Worm (Caenorhabditis elegans) whole organism, late embryonic: Measurements from ENCODE around the gene W01D2.3.

ENCODE experiments used
- K02D7.2 ChIP-seq: sonication (generic microtip); optimal IDR thresholded peaks from 2 replicates; lab custom pipeline; 2017; ENCODE audit warnings: mild to moderate bottlenecking, missing genetic modification characterization, missing compliant biosample characterization
- K09A11.1 ChIP-seq: sonication (generic microtip); optimal IDR thresholded peaks from 2 replicates; lab custom pipeline; 2017; ENCODE audit warnings: antibody characterized with exemption, mild to moderate bottlenecking, missing genetic modification characterization, missing compliant biosample characterization; ENCODE audit not compliant: insufficient read depth
- ahr-1 ChIP-seq: sonication (generic microtip); optimal IDR thresholded peaks from 2 replicates; lab custom pipeline; 2016; ENCODE audit warnings: missing genetic modification characterization, missing compliant biosample characterization
- ceh-22 ChIP-seq: sonication (generic microtip); optimal IDR thresholded peaks from 2 replicates; lab custom pipeline; 2017; ENCODE audit warnings: missing biosample characterization, missing genetic modification characterization
- ceh-31 ChIP-seq: sonication (generic microtip); optimal IDR thresholded peaks from 2 replicates; lab custom pipeline; 2016; ENCODE audit warnings: missing genetic modification characterization, missing compliant biosample characterization
- elt-2 ChIP-seq: sonication (generic microtip); optimal IDR thresholded peaks from 2 replicates; lab custom pipeline; 2016; ENCODE audit warnings: missing genetic modification reagents, missing genetic modification characterization, missing compliant biosample characterization
- ets-4 ChIP-seq: sonication (generic microtip); optimal IDR thresholded peaks from 2 replicates; lab custom pipeline; 2016; ENCODE audit warnings: missing genetic modification characterization, missing compliant biosample characterization
- nhr-11 ChIP-seq: fragments of 150-350 bp; optimal IDR thresholded peaks from 2 replicates; lab custom pipeline; 2014; ENCODE audit warnings: missing biosample characterization, missing genetic modification characterization
- odd-2 ChIP-seq: sonication (generic microtip); optimal IDR thresholded peaks from 2 replicates; lab custom pipeline; 2017; ENCODE audit warnings: antibody characterized with exemption, mild to moderate bottlenecking, missing genetic modification characterization, missing compliant biosample characterization
- pax-1 ChIP-seq: fragments of 150-350 bp; optimal IDR thresholded peaks from 2 replicates; lab custom pipeline; 2014; ENCODE audit warnings: missing biosample characterization, missing genetic modification characterization
- pros-1 ChIP-seq: fragments of 150-350 bp; optimal IDR thresholded peaks from 2 replicates; lab custom pipeline; 2014; ENCODE audit warnings: missing biosample characterization, missing genetic modification reagents, missing genetic modification characterization
- ref-2 ChIP-seq: sonication (generic microtip); optimal IDR thresholded peaks from 2 replicates; lab custom pipeline; 2016; ENCODE audit warnings: missing genetic modification characterization, missing compliant biosample characterization
- sox-2 ChIP-seq: fragments of 200-800 bp; sonication (Bioruptor generic); IDR thresholded peaks from 2 replicates; pipeline ENCODE4 v1.3.6; 2022; ENCODE audit warnings: missing genetic modification reagents, missing genetic modification characterization, missing compliant biosample characterization
- syd-9 ChIP-seq: sonication (generic microtip); optimal IDR thresholded peaks from 2 replicates; lab custom pipeline; 2016; ENCODE audit warnings: mild to moderate bottlenecking, missing genetic modification characterization, moderate library complexity, missing compliant biosample characterization
- ttx-3 ChIP-seq: sonication (generic microtip); optimal IDR thresholded peaks from 2 replicates; lab custom pipeline; 2016; ENCODE audit warnings: missing genetic modification reagents, missing genetic modification characterization, missing compliant biosample characterization

W01D2.3 gene

ce11 chrII:14753858-14754750 is 50.0 kb downstream of the W01D2.3 start, which contains the start of the genes tac-1 and Y54E2A.4:
tac-1 (minus strand) TSS chrII:14753877.
Y54E2A.4 (plus strand) TSS chrII:14754622.
- TF ChIP-seq ttx-3 (tag; lab: Kevin White, UChicago) (no peak), pros-1 (no peak), ceh-31 (tag; lab: Kevin White, UChicago) (peak; percentile 3)

- TF ChIP-seq ceh-31 (tag; lab: Kevin White, UChicago) (no peak), ets-4 (no peak), syd-9 (tag; lab: Kevin White, UChicago) (no peak), K09A11.1 (no peak), ceh-22 (no peak), pros-1 (no peak), elt-2 (tag; lab: Kevin White, UChicago) (no peak), K02D7.2 (no peak), odd-2 (tag; lab: Kevin White, UChicago) (no peak)
Measured at ce11 chrII:14753246-14753645, 50.9 kb downstream of the W01D2.3 start.

DNA sequence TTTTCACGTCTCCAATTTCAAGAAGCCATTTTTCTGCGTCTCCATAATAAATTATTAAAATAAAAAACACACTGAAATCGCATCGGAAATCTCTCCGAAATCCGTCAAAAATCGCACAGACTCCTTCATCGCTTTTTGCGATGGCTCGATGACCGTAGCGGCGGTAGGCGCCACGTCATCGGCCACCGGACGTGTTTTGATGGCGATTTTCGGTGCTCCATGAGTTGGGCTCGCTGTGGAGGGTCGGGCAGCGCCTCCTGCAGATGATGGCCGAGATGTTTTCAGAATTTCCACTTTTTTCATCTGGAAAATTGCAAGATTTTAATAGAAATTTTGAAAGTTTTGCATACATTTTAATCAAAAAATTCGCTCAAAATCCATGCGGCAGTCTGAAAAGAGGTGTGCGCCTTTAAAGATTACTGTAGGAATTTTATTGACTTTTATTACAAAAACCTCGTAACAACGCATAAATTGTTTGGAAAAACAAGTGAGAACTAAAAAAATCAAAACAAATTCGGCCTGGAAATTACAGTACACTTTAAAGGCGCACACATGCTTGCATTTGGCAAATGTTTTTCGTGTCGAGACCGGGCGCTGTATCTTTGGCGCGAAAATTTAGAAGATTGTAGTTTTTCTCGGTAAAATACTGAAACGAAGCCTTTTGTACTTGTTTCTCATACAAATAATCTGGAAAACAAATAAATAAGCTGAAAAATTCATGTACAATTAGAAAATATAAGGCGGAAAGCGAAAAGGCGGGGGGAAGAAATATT is 51.7 kb downstream of the W01D2.3 start, which contains the start of gene smg-9:
Gene smg-9 (minus strand): TSS at position 663 of the 773 bp plus-strand sequence.
- TF ChIP-seq nhr-11 (tag; lab: Kevin White, UChicago), result no peak
- TF ChIP-seq sox-2 (GFP tag; lab: Robert Waterston, UW), result no peak
- TF ChIP-seq ahr-1, result no peak
- no peak for TF ChIP-seq ref-2 (tag; lab: Kevin White, UChicago)
- no peak for TF ChIP-seq pax-1
